Fruit fly (Drosophila melanogaster): ENCODE results near the gene mew.

DNA sequence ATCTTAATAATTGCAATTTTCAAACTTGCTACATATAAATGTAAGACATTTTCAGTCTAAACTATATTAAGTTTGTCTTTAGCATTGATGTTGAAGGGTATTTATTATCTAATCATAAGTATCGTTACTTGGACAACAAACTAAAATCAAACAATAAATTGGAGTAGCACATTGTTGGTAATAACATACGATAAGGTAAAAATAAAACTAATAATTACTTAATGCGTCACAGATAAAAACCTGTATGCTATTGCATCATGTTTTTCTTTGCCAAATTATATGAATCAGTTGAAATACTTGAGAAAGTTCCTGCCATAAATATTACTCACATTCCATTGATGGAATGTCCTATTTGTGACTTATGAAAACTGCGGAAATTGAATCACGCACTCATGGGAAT is 17.5 kb downstream of the mew start:
- TF ChIP-seq CG30403 (GFP tag; optimal IDR thresholded peaks at IDR 0.05): no peak
- no peak for TF ChIP-seq ro (GFP tag; IDR thresholded peaks at IDR 0.05)
- no peak for TF ChIP-seq jing (GFP tag; optimal IDR thresholded peaks at IDR 0.05)
- TF ChIP-seq Myb (GFP tag; optimal IDR thresholded peaks at IDR 0.05): no peak
